Worm (Caenorhabditis elegans) whole organism, midembryonic: Measurements from ENCODE around the gene nspg-11.
"Not testable (repeated sequence)": the region's sequence is repeated elsewhere in the genome, so short reads cannot be mapped to it uniquely, and the experiment has no call there.

ENCODE experiments used
- T22C8.4 ChIP-seq: fragments of 200-800 bp; sonication (Bioruptor generic); IDR thresholded peaks from 2 replicates; pipeline ENCODE4 v1.3.6; 2022; ENCODE audit warnings: missing genetic modification characterization, missing compliant biosample characterization
- cog-1 ChIP-seq: sonication (generic microtip); optimal IDR thresholded peaks from 2 replicates; lab custom pipeline; 2016; ENCODE audit warnings: missing genetic modification characterization, missing compliant biosample characterization
- flt-1 ChIP-seq: fragments of 200-800 bp; sonication (Bioruptor generic); IDR thresholded peaks from 2 replicates; pipeline ENCODE4 v1.3.6; 2022; ENCODE audit warnings: missing genetic modification characterization, missing compliant biosample characterization
- klf-2 ChIP-seq: fragments of 200-800 bp; sonication (Bioruptor generic); conservative IDR thresholded peaks from 2 replicates; pipeline ENCODE4 v1.3.6; 2022; ENCODE audit warnings: missing genetic modification reagents, missing genetic modification characterization, missing compliant biosample characterization
- med-1 ChIP-seq: sonication (generic microtip); optimal IDR thresholded peaks from 2 replicates; lab custom pipeline; 2017; ENCODE audit warnings: missing genetic modification characterization, mild to moderate bottlenecking, missing compliant biosample characterization, antibody characterized with exemption, missing genetic modification reagents; ENCODE audit not compliant: insufficient read depth
- ref-1 ChIP-seq: fragments of 200-800 bp; sonication (Bioruptor generic); conservative IDR thresholded peaks from 2 replicates; pipeline ENCODE4 v1.3.6; 2022; ENCODE audit warnings: missing genetic modification reagents, missing genetic modification characterization, missing compliant biosample characterization
- tab-1 ChIP-seq: fragments of 200-800 bp; sonication (Bioruptor generic); IDR thresholded peaks from 2 replicates; pipeline ENCODE4 v1.3.6; 2022; ENCODE audit warnings: missing genetic modification characterization, missing compliant biosample characterization
- ztf-23 ChIP-seq: fragments of 200-800 bp; sonication (Bioruptor generic); IDR thresholded peaks from 2 replicates; pipeline ENCODE4 v1.3.6; 2022; ENCODE audit warnings: missing genetic modification reagents, missing genetic modification characterization, missing compliant biosample characterization
- ztf-29 ChIP-seq: fragments of 200-800 bp; sonication (Bioruptor generic); IDR thresholded peaks from 2 replicates; pipeline ENCODE4 v1.3.6; 2022; ENCODE audit warnings: missing genetic modification reagents, missing genetic modification characterization, missing compliant biosample characterization

nspg-11 gene

DNA sequence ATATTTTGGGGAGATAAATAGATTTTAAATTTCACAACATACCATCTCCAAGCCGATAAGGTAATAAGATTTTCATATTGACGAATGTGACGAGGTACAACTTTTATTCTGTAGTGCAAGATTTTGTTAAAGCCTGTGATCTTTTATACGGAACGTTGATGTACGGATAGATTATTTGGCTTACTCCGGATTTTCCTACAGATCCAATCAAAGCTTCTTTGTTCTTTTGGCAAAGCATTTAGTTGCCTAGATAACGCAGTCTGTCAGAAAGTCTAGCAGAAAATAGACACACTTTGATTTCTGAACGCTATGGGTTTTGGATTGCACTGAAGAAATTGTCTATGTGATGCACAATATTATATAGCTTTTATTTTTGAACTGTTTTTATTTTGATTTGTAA, 24.7 kb downstream of the nspg-11 start, which contains the start of gene F49C12.2:
Gene F49C12.2, minus strand, starts transcription at position 101 of the 400 bp plus-strand sequence.
- TF ChIP-seq cog-1 (tag; lab: Kevin White, UChicago) = no peak
- TF ChIP-seq ztf-29 (GFP tag; lab: Robert Waterston, UW) = no peak
- no peak for TF ChIP-seq med-1 (GFP tag; lab: Kevin White, UChicago)
- TF ChIP-seq klf-2 (GFP tag; lab: Robert Waterston, UW) = no peak
- no peak for TF ChIP-seq ztf-23 (GFP tag; lab: Robert Waterston, UW)
- TF ChIP-seq ref-1 (GFP tag; lab: Robert Waterston, UW) = no peak
- TF ChIP-seq flt-1 (GFP tag; lab: Robert Waterston, UW) = no peak
- TF ChIP-seq T22C8.4 (GFP tag; lab: Robert Waterston, UW) = no peak
- no peak for TF ChIP-seq tab-1 (GFP tag; lab: Robert Waterston, UW)

DNA sequence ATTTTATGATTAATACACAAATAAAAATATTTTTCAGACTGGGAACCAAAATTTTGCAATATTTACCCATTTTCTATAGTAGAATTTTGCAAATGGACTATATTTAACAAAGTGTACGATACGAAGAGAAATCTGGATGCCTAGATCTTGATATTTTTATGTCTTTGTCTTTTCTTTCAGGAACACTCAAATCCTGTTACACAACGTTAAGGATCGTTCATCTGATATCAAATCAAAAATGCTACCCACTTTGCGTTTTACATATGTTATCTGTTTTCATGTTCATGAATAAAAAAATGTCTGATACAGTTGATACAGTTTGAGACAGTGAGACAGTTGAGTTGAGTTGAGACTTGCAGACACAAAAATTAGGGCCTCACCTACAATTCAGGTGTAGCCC, 27.6 kb downstream of the nspg-11 start, which contains the start of gene F49C12.1:
Gene F49C12.1, minus strand, starts transcription at position 70 of the 400 bp plus-strand sequence.
- TF ChIP-seq cog-1 (tag; lab: Kevin White, UChicago) (no peak), tab-1 (GFP tag; lab: Robert Waterston, UW) (no peak), ztf-29 (GFP tag; lab: Robert Waterston, UW) (no peak), med-1 (GFP tag; lab: Kevin White, UChicago) (no peak), ref-1 (GFP tag; lab: Robert Waterston, UW) (no peak), flt-1 (GFP tag; lab: Robert Waterston, UW) (no peak), klf-2 (GFP tag; lab: Robert Waterston, UW) (no peak)

DNA sequence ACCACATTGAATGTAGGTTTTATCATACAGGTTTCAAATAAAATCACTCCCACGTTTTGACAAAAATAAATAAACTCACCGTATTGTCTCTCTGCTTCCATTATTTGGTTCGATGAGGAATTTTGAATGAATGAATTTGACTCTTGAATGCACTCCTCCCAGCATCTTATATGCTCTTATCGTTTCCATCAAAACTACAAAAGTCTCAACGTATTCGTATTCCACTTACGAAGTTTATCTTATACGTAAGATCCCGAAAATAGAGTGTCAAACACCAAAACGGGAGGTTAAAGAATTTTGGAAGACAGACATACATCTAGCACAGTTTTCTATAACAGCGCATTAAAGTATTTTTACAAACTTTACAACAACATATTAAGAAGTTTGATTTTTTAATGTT, 30.1 kb downstream of the nspg-11 start, which contains the start of gene nhr-264:
Gene nhr-264, minus strand, starts transcription at position 101 of the 400 bp plus-strand sequence.
- not testable (repeated sequence) for TF ChIP-seq cog-1 (tag; lab: Kevin White, UChicago); med-1 (GFP tag; lab: Kevin White, UChicago); flt-1 (GFP tag; lab: Robert Waterston, UW)

DNA sequence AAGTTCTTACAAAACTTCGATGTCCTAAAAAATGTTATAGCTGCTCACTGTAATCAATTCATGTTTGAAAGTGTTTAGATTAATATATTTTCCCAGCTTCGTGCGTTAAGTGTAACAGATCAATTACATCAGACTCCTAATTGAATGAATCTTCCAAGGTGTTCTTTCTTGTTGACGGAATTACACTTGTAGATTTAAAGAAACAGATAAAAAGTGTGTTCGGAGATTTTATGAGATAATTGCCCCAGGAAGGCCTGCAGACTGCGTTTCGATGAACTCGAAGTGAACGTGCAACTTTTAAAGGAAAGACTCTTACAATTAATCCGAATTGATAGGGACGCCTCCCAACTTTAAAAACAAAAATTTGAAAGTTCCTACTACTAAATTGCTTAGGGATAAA, 34.3 kb downstream of the nspg-11 start:
- TF ChIP-seq T22C8.4 (GFP tag; lab: Robert Waterston, UW) (no peak), flt-1 (GFP tag; lab: Robert Waterston, UW) (no peak), tab-1 (GFP tag; lab: Robert Waterston, UW) (no peak), cog-1 (tag; lab: Kevin White, UChicago) (no peak), med-1 (GFP tag; lab: Kevin White, UChicago) (no peak), klf-2 (GFP tag; lab: Robert Waterston, UW) (no peak), ztf-23 (GFP tag; lab: Robert Waterston, UW) (no peak), ztf-29 (GFP tag; lab: Robert Waterston, UW) (no peak), ref-1 (GFP tag; lab: Robert Waterston, UW) (no peak)

DNA sequence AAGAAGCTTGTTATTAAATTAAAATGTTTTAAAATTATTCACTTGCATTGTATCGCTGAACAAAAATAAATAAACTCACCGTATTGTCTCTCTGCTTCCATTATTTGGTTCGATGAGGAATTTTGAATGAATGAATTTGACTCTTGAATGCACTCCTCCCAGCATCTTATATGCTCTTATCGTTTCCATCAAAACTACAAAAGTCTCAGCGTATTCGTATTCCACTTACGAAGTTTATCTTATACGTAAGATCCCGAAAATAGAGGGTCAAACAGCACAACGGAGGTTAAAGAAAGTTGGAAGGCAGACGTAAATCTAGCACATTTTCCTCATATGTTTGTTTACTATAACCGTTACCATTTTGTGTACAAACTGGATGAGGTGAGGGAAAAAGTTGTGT, 37.6 kb downstream of the nspg-11 start, which contains the start of gene nhr-267:
Gene nhr-267, minus strand, starts transcription at position 101 of the 400 bp plus-strand sequence.
- TF ChIP-seq med-1 (GFP tag; lab: Kevin White, UChicago); ztf-23 (GFP tag; lab: Robert Waterston, UW); flt-1 (GFP tag; lab: Robert Waterston, UW): not testable (repeated sequence)

DNA sequence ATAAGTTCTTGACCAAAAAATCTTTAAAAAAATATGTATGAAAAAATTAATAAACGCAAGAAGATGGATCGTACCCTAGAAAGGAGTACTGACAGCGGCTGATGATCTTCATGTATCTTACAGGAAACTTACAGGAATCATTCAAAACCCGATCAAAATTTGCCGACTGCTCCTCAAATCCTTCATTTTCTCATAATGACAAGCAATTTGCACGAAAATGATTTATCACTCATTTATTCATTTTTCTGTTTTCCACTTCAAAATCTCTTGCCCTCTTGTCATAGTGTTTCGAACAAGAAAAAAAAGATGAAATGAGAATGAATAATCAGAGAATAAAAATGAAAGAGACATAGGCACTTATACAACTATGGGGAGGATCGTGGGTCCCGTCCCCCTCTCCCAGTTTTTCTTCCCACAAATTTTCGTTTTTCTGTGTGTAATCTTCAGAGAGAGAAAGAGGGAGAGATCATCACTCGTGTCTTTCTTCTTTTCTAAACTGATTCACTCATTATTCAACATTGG, 49.8 kb downstream of the nspg-11 start, which contains the start of gene nmy-3:
Gene nmy-3, plus strand, starts transcription at position 472 of the 522 bp plus-strand sequence.
- no peak for TF ChIP-seq cog-1 (tag; lab: Kevin White, UChicago)
- no peak for TF ChIP-seq flt-1 (GFP tag; lab: Robert Waterston, UW)
- TF ChIP-seq ztf-23 (GFP tag; lab: Robert Waterston, UW) = no peak
- TF ChIP-seq med-1 (GFP tag; lab: Kevin White, UChicago) = no peak
- no peak for TF ChIP-seq klf-2 (GFP tag; lab: Robert Waterston, UW)
- no peak for TF ChIP-seq ztf-29 (GFP tag; lab: Robert Waterston, UW)
- no peak for TF ChIP-seq T22C8.4 (GFP tag; lab: Robert Waterston, UW)
- no peak for TF ChIP-seq ref-1 (GFP tag; lab: Robert Waterston, UW)
- no peak for TF ChIP-seq tab-1 (GFP tag; lab: Robert Waterston, UW)
